Worm (Caenorhabditis elegans) whole organism, L2 larva: ENCODE measurements around the gene lipl-8.
A peak's percentile ranks its signal among the peaks of the same experiment; 100 is the strongest.
"Not testable (repeated sequence)": the region's sequence is repeated elsewhere in the genome, so short reads cannot be mapped to it uniquely, and the experiment has no call there.

ENCODE experiments used
- C34F6.9 ChIP-seq: fragments of 150-350 bp; optimal IDR thresholded peaks from 2 replicates; lab custom pipeline; 2014; ENCODE audit warnings: missing biosample characterization, missing genetic modification characterization
- F13H6.1 ChIP-seq: sonication (generic microtip); optimal IDR thresholded peaks from 2 replicates; lab custom pipeline; 2016; ENCODE audit warnings: missing genetic modification characterization, missing compliant biosample characterization
- R02D3.7 ChIP-seq: fragments of 150-350 bp; optimal IDR thresholded peaks from 2 replicates; lab custom pipeline; 2014; ENCODE audit warnings: missing biosample characterization, missing genetic modification characterization
- Y55F3AM.14 ChIP-seq: fragments of 200-800 bp; sonication (Bioruptor generic); optimal IDR thresholded peaks from 2 replicates; lab custom pipeline; 2018; ENCODE audit warnings: mild to moderate bottlenecking, missing genetic modification characterization, missing compliant biosample characterization
- aly-2 ChIP-seq: fragments of 150-350 bp; optimal IDR thresholded peaks from 2 replicates; lab custom pipeline; 2014; ENCODE audit warnings: missing biosample characterization, missing genetic modification characterization
- ama-1 ChIP-seq: fragments of 150-350 bp; optimal IDR thresholded peaks from 2 replicates; lab custom pipeline; 2018; ENCODE audit warnings: inconsistent platforms
- blmp-1 ChIP-seq: sonication (generic microtip); optimal IDR thresholded peaks from 2 replicates; lab custom pipeline; 2017; ENCODE audit warnings: missing genetic modification characterization, mild to moderate bottlenecking, missing compliant biosample characterization, antibody characterized with exemption, moderate library complexity; ENCODE audit not compliant: insufficient read depth
- ceh-16 ChIP-seq: fragments of 150-350 bp; optimal IDR thresholded peaks from 2 replicates; lab custom pipeline; 2014; ENCODE audit warnings: missing biosample characterization, missing genetic modification characterization
- crh-2 ChIP-seq: sonication (generic microtip); optimal IDR thresholded peaks from 2 replicates; lab custom pipeline; 2017; ENCODE audit warnings: missing biosample characterization, missing genetic modification characterization
- dmd-4 ChIP-seq: sonication (generic microtip); optimal IDR thresholded peaks from 2 replicates; lab custom pipeline; 2017; ENCODE audit warnings: missing biosample characterization, missing genetic modification characterization
- egl-27 ChIP-seq: sonication (generic microtip); optimal IDR thresholded peaks from 3 replicates; lab custom pipeline; 2017; ENCODE audit warnings: missing biosample characterization, missing genetic modification reagents, missing genetic modification characterization
- elt-1 ChIP-seq: fragments of 150-350 bp; optimal IDR thresholded peaks from 2 replicates; lab custom pipeline; 2014; ENCODE audit warnings: missing biosample characterization, missing genetic modification characterization
- fos-1 ChIP-seq: fragments of 150-350 bp; optimal IDR thresholded peaks from 2 replicates; lab custom pipeline; 2014; ENCODE audit warnings: missing biosample characterization, missing genetic modification characterization
- lin-11 ChIP-seq: fragments of 150-350 bp; sonication (generic microtip); optimal IDR thresholded peaks from 2 replicates; lab custom pipeline; 2014; ENCODE audit warnings: missing biosample characterization, missing genetic modification characterization, inconsistent platforms, mixed read lengths
- lin-13 ChIP-seq: fragments of 150-350 bp; optimal IDR thresholded peaks from 2 replicates; lab custom pipeline; 2014; ENCODE audit warnings: missing biosample characterization, missing genetic modification reagents, missing genetic modification characterization
- lin-39 ChIP-seq: fragments of 150-350 bp; optimal IDR thresholded peaks from 2 replicates; lab custom pipeline; 2014; ENCODE audit warnings: missing biosample characterization, missing genetic modification reagents, missing genetic modification characterization
- lsy-2 ChIP-seq, 2 experiments: fragments of 150-350 bp in 1 of 2; sonication (generic microtip) in 1 of 2; optimal IDR thresholded peaks; 2 replicates each; lab custom pipeline; 2014 to 2017; ENCODE audit warnings: missing biosample characterization in 2 of 2, missing genetic modification characterization in 2 of 2
- mab-5 ChIP-seq: fragments of 150-350 bp; optimal IDR thresholded peaks from 2 replicates; lab custom pipeline; 2014; ENCODE audit warnings: missing biosample characterization, missing genetic modification characterization
- mbf-1 ChIP-seq: sonication (generic microtip); optimal IDR thresholded peaks from 2 replicates; lab custom pipeline; 2017; ENCODE audit warnings: missing biosample characterization, missing genetic modification characterization
- nhr-10 ChIP-seq: sonication (generic microtip); optimal IDR thresholded peaks from 2 replicates; lab custom pipeline; 2017; ENCODE audit warnings: missing biosample characterization, missing genetic modification characterization
- nhr-11 ChIP-seq: fragments of 150-350 bp; optimal IDR thresholded peaks from 2 replicates; lab custom pipeline; 2014; ENCODE audit warnings: missing biosample characterization, missing genetic modification characterization
- nhr-129 ChIP-seq: fragments of 150-350 bp; optimal IDR thresholded peaks from 2 replicates; lab custom pipeline; 2014; ENCODE audit warnings: missing biosample characterization, missing genetic modification characterization
- nhr-23 ChIP-seq: fragments of 150-350 bp; optimal IDR thresholded peaks from 2 replicates; lab custom pipeline; 2014; ENCODE audit warnings: missing biosample characterization, missing genetic modification reagents, missing genetic modification characterization
- nhr-237 ChIP-seq: fragments of 150-350 bp; optimal IDR thresholded peaks from 2 replicates; lab custom pipeline; 2014; ENCODE audit warnings: missing biosample characterization, missing genetic modification characterization
- nhr-25 ChIP-seq: fragments of 150-350 bp; sonication (generic microtip); optimal IDR thresholded peaks from 3 replicates; lab custom pipeline; 2014; ENCODE audit warnings: missing biosample characterization, missing genetic modification characterization
- nhr-77 ChIP-seq: fragments of 150-350 bp; optimal IDR thresholded peaks from 2 replicates; lab custom pipeline; 2014; ENCODE audit warnings: missing biosample characterization, missing genetic modification characterization
- peb-1 ChIP-seq: fragments of 150-350 bp; optimal IDR thresholded peaks from 2 replicates; lab custom pipeline; 2014; ENCODE audit warnings: missing biosample characterization, missing genetic modification characterization
- skn-1 ChIP-seq: sonication (generic microtip); optimal IDR thresholded peaks from 2 replicates; lab custom pipeline; 2017; ENCODE audit warnings: missing biosample characterization, missing genetic modification characterization
- sma-3 ChIP-seq: sonication (generic microtip); optimal IDR thresholded peaks from 2 replicates; lab custom pipeline; 2016; ENCODE audit warnings: missing genetic modification reagents, missing genetic modification characterization, missing compliant biosample characterization
- sma-9 ChIP-seq, 2 experiments: fragments of 150-350 bp in 1 of 2; sonication (generic microtip) in 1 of 2; optimal IDR thresholded peaks; 2 replicates each; lab custom pipeline; 2014 to 2016; ENCODE audit warnings: missing genetic modification characterization in 2 of 2, mild to moderate bottlenecking in 1 of 2, missing biosample characterization in 1 of 2, missing compliant biosample characterization in 1 of 2, missing genetic modification reagents in 1 of 2, moderate library complexity in 1 of 2
- snpc-4 ChIP-seq: fragments of 150-350 bp; optimal IDR thresholded peaks from 2 replicates; lab custom pipeline; 2014; ENCODE audit warnings: missing biosample characterization, missing genetic modification characterization
- unc-39 ChIP-seq: fragments of 150-350 bp; optimal IDR thresholded peaks from 2 replicates; lab custom pipeline; 2014; ENCODE audit warnings: missing biosample characterization, missing genetic modification characterization
- unc-55 ChIP-seq: fragments of 150-350 bp; sonication (generic microtip); optimal IDR thresholded peaks from 3 replicates; lab custom pipeline; 2014; ENCODE audit warnings: missing biosample characterization, missing genetic modification reagents, missing genetic modification characterization
- unc-62 ChIP-seq: fragments of 150-350 bp; optimal IDR thresholded peaks from 2 replicates; lab custom pipeline; 2014; ENCODE audit warnings: missing biosample characterization, missing genetic modification reagents, missing genetic modification characterization
- zag-1 ChIP-seq: fragments of 150-350 bp; optimal IDR thresholded peaks from 2 replicates; lab custom pipeline; 2014; ENCODE audit warnings: missing biosample characterization, missing genetic modification characterization
- ztf-11 ChIP-seq: sonication (generic microtip); optimal IDR thresholded peaks from 2 replicates; lab custom pipeline; 2017; ENCODE audit warnings: missing biosample characterization, missing genetic modification characterization
- ztf-4 ChIP-seq: fragments of 150-350 bp; optimal IDR thresholded peaks from 2 replicates; lab custom pipeline; 2014; ENCODE audit warnings: missing biosample characterization, missing genetic modification characterization

lipl-8 gene

ce11 chrV:14773048-14773447 lies 24.5 kb upstream of the lipl-8 start, which contains the start of gene haf-7:
Gene haf-7 (plus strand): TSS chrV:14773258.
- TF ChIP-seq skn-1 (tag; lab: Kevin White, UChicago) (peak; percentile 60), peb-1 (tag; lab: Kevin White, UChicago) (no peak), nhr-25 (no peak), C34F6.9 (peak; percentile 69), nhr-23 (tag; lab: Kevin White, UChicago) (no peak), unc-55 (GFP tag; lab: Kevin White, UChicago) (peak; percentile 63), F13H6.1 (tag; lab: Kevin White, UChicago) (no peak), crh-2 (tag; lab: Kevin White, UChicago) (peak; percentile 28), nhr-77 (tag; lab: Kevin White, UChicago) (no peak), nhr-129 (peak; percentile 85), sma-9 (GFP tag; optimal IDR thresholded peaks at IDR 0.05; lab: Kevin White, UChicago) (peak; percentile 19), sma-9 (tag; optimal IDR thresholded peaks at IDR 0.05; lab: Kevin White, UChicago) (no peak), fos-1 (peak; percentile 82), ama-1 (lab: Kevin White, UChicago) (no peak)

- TF ChIP-seq unc-55 (GFP tag; lab: Kevin White, UChicago) (no peak), nhr-237 (tag; lab: Kevin White, UChicago) (no peak), lin-13 (GFP tag; lab: Kevin White, UChicago) (no peak), ceh-16 (no peak), nhr-11 (tag; lab: Kevin White, UChicago) (no peak), fos-1 (no peak), zag-1 (no peak), snpc-4 (tag; lab: Kevin White, UChicago) (no peak), dmd-4 (no peak), elt-1 (tag; lab: Kevin White, UChicago) (no peak), aly-2 (tag; lab: Kevin White, UChicago) (no peak), blmp-1 (tag; lab: Kevin White, UChicago) (no peak), ztf-11 (tag; lab: Kevin White, UChicago) (no peak), sma-3 (no peak), mab-5 (tag; lab: Kevin White, UChicago) (no peak)
Observed at ce11 chrV:14763582-14763981, 15.1 kb upstream of the lipl-8 start.

DNA sequence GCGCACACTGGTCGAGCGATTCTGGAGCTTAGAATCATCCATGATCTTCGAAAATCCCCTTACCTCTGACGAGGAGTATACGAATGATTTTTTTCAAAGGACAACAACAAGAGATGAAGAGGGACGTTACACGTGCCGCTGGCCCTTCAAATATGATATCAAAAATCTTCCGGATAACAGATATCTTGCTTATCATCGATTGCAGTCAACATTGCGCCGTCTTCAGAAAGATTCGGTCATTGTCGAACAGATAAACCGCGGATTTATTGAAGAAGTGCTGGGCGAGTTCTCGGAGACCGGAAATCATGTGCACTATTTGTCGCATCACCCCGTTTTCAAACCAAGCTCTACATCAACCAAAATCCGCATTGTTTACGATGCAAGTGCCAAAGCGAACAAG lies 14.1 kb upstream of the lipl-8 start:
- no peak for TF ChIP-seq R02D3.7 (tag; lab: Kevin White, UChicago)
- no peak for TF ChIP-seq aly-2 (tag; lab: Kevin White, UChicago)
- no peak for TF ChIP-seq ceh-16
- TF ChIP-seq lin-39, result no peak
- TF ChIP-seq unc-62 (GFP tag; lab: Kevin White, UChicago), result no peak
- no peak for TF ChIP-seq ztf-4 (tag; lab: Kevin White, UChicago)
- TF ChIP-seq, all 48 proteins: peak for 0

DNA sequence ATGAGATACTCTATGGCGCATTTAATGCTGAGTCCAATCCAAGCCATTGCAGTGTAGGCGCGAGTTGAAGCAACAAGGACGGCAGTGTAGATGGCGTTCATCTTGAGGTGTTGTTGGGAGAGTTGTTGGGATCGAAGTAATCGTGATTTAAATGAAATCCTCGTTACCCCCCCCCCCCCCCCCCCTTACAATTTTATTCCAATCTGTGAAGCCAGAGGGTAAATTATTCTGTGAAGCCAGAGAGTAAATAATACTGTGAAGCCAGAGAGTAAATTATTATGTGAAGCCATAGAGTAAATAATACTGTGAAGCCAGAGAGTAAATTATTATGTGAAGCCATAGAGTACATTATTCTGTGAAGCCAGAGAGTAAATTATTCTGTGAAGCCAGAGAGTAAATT lies 1.8 kb upstream of the lipl-8 start, which contains the start of gene nspa-10:
nspa-10 (minus strand) TSS at position 101 of the 400 bp plus-strand sequence.
- TF ChIP-seq nhr-129; mbf-1 (tag; lab: Kevin White, UChicago); lin-13 (GFP tag; lab: Kevin White, UChicago): not testable (repeated sequence)

DNA sequence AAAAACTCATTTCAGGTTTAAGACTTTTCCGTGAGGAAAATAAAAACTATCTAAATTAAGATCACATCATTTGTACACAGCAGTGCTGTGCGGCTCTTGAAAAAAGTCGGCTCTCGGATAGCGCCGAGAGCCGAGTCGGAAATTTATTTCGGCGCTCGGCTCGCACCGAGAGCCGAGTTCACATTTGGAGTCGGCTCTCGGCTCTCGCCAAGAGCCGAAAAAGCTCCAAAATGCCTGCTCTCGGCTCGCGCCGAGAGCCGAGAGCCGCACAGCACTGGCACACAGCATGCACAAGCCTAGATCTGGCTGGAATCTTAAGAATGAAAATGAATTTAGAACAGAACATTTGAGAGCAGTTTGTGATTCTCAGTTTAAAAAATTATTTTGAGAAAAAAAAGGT lies 1.5 kb downstream of the lipl-8 start:
- TF ChIP-seq mab-5 (tag; lab: Kevin White, UChicago), result no peak
- TF ChIP-seq unc-39 (tag; lab: Kevin White, UChicago), result no peak

- TF ChIP-seq nhr-10 (no peak), Y55F3AM.14 (no peak), skn-1 (tag; lab: Kevin White, UChicago) (no peak), lsy-2 (tag; optimal IDR thresholded peaks at IDR 0.05; lab: Kevin White, UChicago) (no peak), sma-9 (GFP tag; optimal IDR thresholded peaks at IDR 0.05; lab: Kevin White, UChicago) (no peak), sma-9 (tag; optimal IDR thresholded peaks at IDR 0.05; lab: Kevin White, UChicago) (no peak), peb-1 (tag; lab: Kevin White, UChicago) (no peak), egl-27 (no peak), mab-5 (tag; lab: Kevin White, UChicago) (no peak), nhr-237 (tag; lab: Kevin White, UChicago) (no peak), sma-3 (no peak), lin-11 (tag; lab: Kevin White, UChicago) (no peak)
Observed at ce11 chrV:14744824-14745223, 3.7 kb downstream of the lipl-8 start.
